Worm (Caenorhabditis elegans): ENCODE measurements around the gene ztf-8.

ztf-8 gene

ce11 chrIII:5308278-5308677 is 35.0 kb upstream of the ztf-8 start, which contains the start of gene mog-3 (continued):
- TF ChIP-seq skn-1 (tag; optimal IDR thresholded peaks at IDR 0.05): peak; percentile 53
- no peak for TF ChIP-seq aha-1 (tag; optimal IDR thresholded peaks at IDR 0.05)
- peak; percentile 91 to 96 for TF ChIP-seq lin-35 (GFP tag; optimal IDR thresholded peaks at IDR 0.05)
- TF ChIP-seq C16A3.4 (tag; optimal IDR thresholded peaks at IDR 0.05): peak; percentile 40
- peak; percentile 66; the same call in 1 of the 2 replicates for TF ChIP-seq unc-98 (GFP tag; IDR thresholded peaks at IDR 0.05)
- peak; percentile 23 for TF ChIP-seq ztf-4 (tag; optimal IDR thresholded peaks at IDR 0.05)
- peak; percentile 21 for TF ChIP-seq snpc-4 (tag; optimal IDR thresholded peaks at IDR 0.05)
- peak; percentile 61 to 94 for TF ChIP-seq efl-1 (optimal IDR thresholded peaks at IDR 0.05)
- TF ChIP-seq efl-1 (GFP tag; optimal IDR thresholded peaks at IDR 0.05 in 1 of 2): peak; percentile 93 to 99
- peak; percentile 71 for TF ChIP-seq dsc-1 (tag; optimal IDR thresholded peaks at IDR 0.05)
- peak; percentile 65 for TF ChIP-seq isw-1 (GFP tag; IDR thresholded peaks at IDR 0.05)
- TF ChIP-seq nhr-71 (tag; optimal IDR thresholded peaks at IDR 0.05): peak; percentile 83
- TF ChIP-seq fkh-8 (tag; optimal IDR thresholded peaks at IDR 0.05): peak; percentile 74
- peak; percentile 72 for TF ChIP-seq irx-1 (tag; optimal IDR thresholded peaks at IDR 0.05)
- peak; percentile 69 for TF ChIP-seq nhr-19 (GFP tag; conservative IDR thresholded peaks at IDR 0.05)
- TF ChIP-seq blmp-1 (tag; optimal IDR thresholded peaks at IDR 0.05): peak; percentile 47
- peak in 1 of 2 experiments; percentile 32 for TF ChIP-seq mdl-1 (tag; optimal IDR thresholded peaks at IDR 0.05)
- TF ChIP-seq ztf-11 (tag; optimal IDR thresholded peaks at IDR 0.05): peak in 1 of 2 experiments; percentile 80

- TF ChIP-seq fkh-10 (GFP tag; optimal IDR thresholded peaks at IDR 0.05): no peak
- peak in 1 of 2 experiments; percentile 2 for TF ChIP-seq egl-27 (tag; optimal IDR thresholded peaks at IDR 0.05)
- TF ChIP-seq nhr-71 (tag; optimal IDR thresholded peaks at IDR 0.05): no peak
- peak; percentile 61 for TF ChIP-seq lir-3 (tag; optimal IDR thresholded peaks at IDR 0.05; ENCODE audit: poor library complexity)
- TF ChIP-seq fkh-8 (tag; optimal IDR thresholded peaks at IDR 0.05): peak; percentile 39
- TF ChIP-seq mab-9 (GFP tag; IDR thresholded peaks at IDR 0.05): 0 out of 2 replicates have a peak, but pooled peaks have one; percentile 44
- peak; percentile 32 for TF ChIP-seq isw-1 (GFP tag; IDR thresholded peaks at IDR 0.05)
- TF ChIP-seq ztf-11 (tag; optimal IDR thresholded peaks at IDR 0.05): peak in 1 of 2 experiments; percentile 3
- TF ChIP-seq lin-13 (GFP tag; optimal IDR thresholded peaks at IDR 0.05): peak; percentile 6
- TF ChIP-seq rnt-1 (tag; optimal IDR thresholded peaks at IDR 0.05): peak; percentile 72
- TF ChIP-seq zip-4 (GFP tag; optimal IDR thresholded peaks at IDR 0.05): peak; percentile 21
- TF ChIP-seq nhr-11 (tag; optimal IDR thresholded peaks at IDR 0.05): no peak
- peak in 2 of 3 experiments; percentile 59 to 69 for TF ChIP-seq dpl-1 (GFP tag; optimal IDR thresholded peaks at IDR 0.05)
- TF ChIP-seq lin-15B (tag; optimal IDR thresholded peaks at IDR 0.05): no peak
- TF ChIP-seq mdl-1 (tag; optimal IDR thresholded peaks at IDR 0.05): peak in 1 of 2 experiments; percentile 45
- TF ChIP-seq nhr-77 (tag; optimal IDR thresholded peaks at IDR 0.05): peak; percentile 37
- peak; percentile 67 for TF ChIP-seq nhr-90 (tag; optimal IDR thresholded peaks at IDR 0.05; ENCODE audit: poor library complexity)
- peak; percentile 57 for TF ChIP-seq C16A3.4 (tag; optimal IDR thresholded peaks at IDR 0.05)
- peak; percentile 31 to 67 for TF ChIP-seq efl-1 (optimal IDR thresholded peaks at IDR 0.05)
- peak; percentile 61 to 96 for TF ChIP-seq efl-1 (GFP tag; optimal IDR thresholded peaks at IDR 0.05 in 1 of 2)
- no peak for TF ChIP-seq sptf-1 (tag; optimal IDR thresholded peaks at IDR 0.05)
- no peak for TF ChIP-seq efl-3 (GFP tag; optimal IDR thresholded peaks at IDR 0.05)
- peak; percentile 9 for TF ChIP-seq sox-4 (tag; optimal IDR thresholded peaks at IDR 0.05)
- TF ChIP-seq grh-1 (GFP tag; IDR thresholded peaks at IDR 0.05): no peak
- TF ChIP-seq sup-37 (GFP tag; optimal IDR thresholded peaks at IDR 0.05): no peak
- peak; percentile 39 for TF ChIP-seq unc-86 (tag; optimal IDR thresholded peaks at IDR 0.05)
- TF ChIP-seq dsc-1 (tag; optimal IDR thresholded peaks at IDR 0.05): peak; percentile 64
- no peak for TF ChIP-seq pqm-1 (tag; optimal IDR thresholded peaks at IDR 0.05)
- no peak for TF ChIP-seq jun-1 (tag; optimal IDR thresholded peaks at IDR 0.05)
- peak; percentile 58 for TF ChIP-seq mep-1 (tag; optimal IDR thresholded peaks at IDR 0.05)
- peak; percentile 33 for TF ChIP-seq irx-1 (tag; optimal IDR thresholded peaks at IDR 0.05)
- TF ChIP-seq xbp-1 (tag; optimal IDR thresholded peaks at IDR 0.05): peak; percentile 56
- TF ChIP-seq F16B12.6 (tag; optimal IDR thresholded peaks at IDR 0.05): peak; percentile 22
- no peak for TF ChIP-seq mef-2 (tag; optimal IDR thresholded peaks at IDR 0.05)
- no peak for TF ChIP-seq nhr-28 (tag; optimal IDR thresholded peaks at IDR 0.05)
- no peak for TF ChIP-seq ceh-8 (GFP tag; optimal IDR thresholded peaks at IDR 0.05)
- peak; percentile 15 for TF ChIP-seq ama-1 (optimal IDR thresholded peaks at IDR 0.05)
- TF ChIP-seq lsy-2 (tag; optimal IDR thresholded peaks at IDR 0.05): peak; percentile 35 to 69
- peak; percentile 6 for TF ChIP-seq elt-2 (tag; optimal IDR thresholded peaks at IDR 0.05)
- TF ChIP-seq ceh-82 (tag; optimal IDR thresholded peaks at IDR 0.05): peak; percentile 40 to 63 (median 62)
- TF ChIP-seq blmp-1 (tag; optimal IDR thresholded peaks at IDR 0.05): peak; percentile 24
- TF ChIP-seq egl-13 (tag; optimal IDR thresholded peaks at IDR 0.05): peak; percentile 19
- peak; percentile 31 for TF ChIP-seq aly-2 (tag; optimal IDR thresholded peaks at IDR 0.05)
Measured at ce11 chrIII:5305725-5306124, 32.5 kb upstream of the ztf-8 start.
